Worm (Caenorhabditis elegans) whole organism, L4 larva: Measurements from ENCODE around the gene ugt-64.

Experiments used
- D1046.2 ChIP-seq: fragments of 200-800 bp; sonication (Bioruptor generic); IDR thresholded peaks from 2 replicates; pipeline ENCODE4 v1.3.6; 2022; ENCODE audit warnings: missing genetic modification characterization, missing compliant biosample characterization
- R02D3.7 ChIP-seq: fragments of 150-350 bp; sonication (generic microtip); optimal IDR thresholded peaks from 3 replicates; lab custom pipeline; 2014; ENCODE audit warnings: missing biosample characterization, missing genetic modification characterization
- T20F7.1 ChIP-seq: fragments of 200-800 bp; sonication (Bioruptor generic); optimal IDR thresholded peaks from 2 replicates; lab custom pipeline; 2018; ENCODE audit warnings: mild to moderate bottlenecking, missing genetic modification characterization, missing compliant biosample characterization
- T26A8.4 ChIP-seq: fragments of 200-800 bp; sonication (Bioruptor generic); IDR thresholded peaks from 2 replicates; pipeline ENCODE4 v1.3.6; 2022; ENCODE audit warnings: missing genetic modification characterization, missing compliant biosample characterization
- Y105C5A.15 ChIP-seq: fragments of 200-800 bp; sonication (Bioruptor generic); IDR thresholded peaks from 2 replicates; pipeline ENCODE4 v1.3.6; 2022; ENCODE audit warnings: missing genetic modification characterization, missing compliant biosample characterization
- ZK337.2 ChIP-seq: fragments of 200-800 bp; sonication (Bioruptor generic); IDR thresholded peaks from 2 replicates; pipeline ENCODE4 v1.3.6; 2022; ENCODE audit warnings: missing genetic modification reagents, missing genetic modification characterization, missing compliant biosample characterization
- aha-1 ChIP-seq: fragments of 150-350 bp; peaks from one replicate; lab custom pipeline; 2014; ENCODE audit warnings: missing biosample characterization, missing genetic modification characterization
- ama-1 ChIP-seq: fragments of 150-350 bp; optimal IDR thresholded peaks from 2 replicates; lab custom pipeline; 2014; ENCODE audit warnings: inconsistent platforms, mixed read lengths
- ceh-32 ChIP-seq: sonication (generic microtip); optimal IDR thresholded peaks from 2 replicates; lab custom pipeline; 2016; ENCODE audit warnings: mild to moderate bottlenecking, missing genetic modification characterization, missing compliant biosample characterization; ENCODE audit not compliant: poor library complexity
- ceh-44 ChIP-seq: fragments of 200-800 bp; sonication (Bioruptor generic); IDR thresholded peaks from 2 replicates; pipeline ENCODE4 v1.3.6; 2022; ENCODE audit warnings: missing genetic modification reagents, missing genetic modification characterization, missing compliant biosample characterization
- ceh-82 ChIP-seq: sonication (generic microtip); optimal IDR thresholded peaks from 2 replicates; lab custom pipeline; 2017; ENCODE audit warnings: missing biosample characterization, missing genetic modification characterization
- ces-1 ChIP-seq: fragments of 150-350 bp; sonication (generic microtip); optimal IDR thresholded peaks from 4 replicates; lab custom pipeline; 2014; ENCODE audit warnings: missing biosample characterization, missing genetic modification reagents, missing genetic modification characterization
- daf-19 ChIP-seq: fragments of 200-800 bp; sonication (Bioruptor generic); conservative IDR thresholded peaks from 2 replicates; pipeline ENCODE4 v1.3.6; 2022; ENCODE audit warnings: missing genetic modification characterization, missing compliant biosample characterization
- dmd-6 ChIP-seq: fragments of 200-800 bp; sonication (Bioruptor generic); IDR thresholded peaks from 2 replicates; pipeline ENCODE4 v1.3.6; 2022; ENCODE audit warnings: missing genetic modification reagents, missing genetic modification characterization, missing compliant biosample characterization
- dmd-8 ChIP-seq: fragments of 200-800 bp; sonication (Bioruptor generic); IDR thresholded peaks from 2 replicates; pipeline ENCODE4 v1.3.6; 2022; ENCODE audit warnings: missing genetic modification characterization, missing compliant biosample characterization
- dmd-9 ChIP-seq: fragments of 200-800 bp; sonication (Bioruptor generic); IDR thresholded peaks from 2 replicates; pipeline ENCODE4 v1.3.6; 2022; ENCODE audit warnings: missing genetic modification reagents, missing genetic modification characterization, missing compliant biosample characterization
- duxl-1 ChIP-seq: sonication (generic microtip); optimal IDR thresholded peaks from 2 replicates; lab custom pipeline; 2016; ENCODE audit warnings: mild to moderate bottlenecking, missing genetic modification characterization, moderate library complexity, missing compliant biosample characterization; ENCODE audit not compliant: poor library complexity
- egl-43 ChIP-seq: fragments of 200-800 bp; sonication (Bioruptor generic); IDR thresholded peaks from 2 replicates; pipeline ENCODE4 v1.3.6; 2022; ENCODE audit warnings: missing genetic modification reagents, missing genetic modification characterization, missing compliant biosample characterization
- fos-1 ChIP-seq: fragments of 150-350 bp; optimal IDR thresholded peaks from 2 replicates; lab custom pipeline; 2014; ENCODE audit warnings: missing biosample characterization, missing genetic modification characterization
- gei-8 ChIP-seq: fragments of 200-800 bp; sonication (Bioruptor generic); optimal IDR thresholded peaks from 2 replicates; lab custom pipeline; 2018; ENCODE audit warnings: mild to moderate bottlenecking, missing genetic modification characterization, missing compliant biosample characterization
- hlh-11 ChIP-seq: fragments of 200-800 bp; sonication (Bioruptor generic); optimal IDR thresholded peaks from 2 replicates; lab custom pipeline; 2018; ENCODE audit warnings: mild to moderate bottlenecking, missing genetic modification characterization, missing compliant biosample characterization
- hmg-1.1 ChIP-seq: fragments of 200-800 bp; sonication (Bioruptor generic); IDR thresholded peaks from 2 replicates; pipeline ENCODE4 v1.3.6; 2022; ENCODE audit warnings: missing genetic modification reagents, missing genetic modification characterization, missing compliant biosample characterization
- lin-13 ChIP-seq: fragments of 150-350 bp; optimal IDR thresholded peaks from 2 replicates; lab custom pipeline; 2014; ENCODE audit warnings: missing biosample characterization, missing genetic modification reagents, missing genetic modification characterization
- lin-15B ChIP-seq: fragments of 150-350 bp; sonication (generic microtip); optimal IDR thresholded peaks from 3 replicates; lab custom pipeline; 2014; ENCODE audit warnings: missing biosample characterization, missing genetic modification characterization
- lin-29 ChIP-seq: fragments of 200-800 bp; sonication (Bioruptor generic); IDR thresholded peaks from 2 replicates; pipeline ENCODE4 v1.3.6; 2022; ENCODE audit warnings: missing genetic modification reagents, missing genetic modification characterization, missing compliant biosample characterization
- lin-38 ChIP-seq: fragments of 200-800 bp; sonication (Bioruptor generic); IDR thresholded peaks from 2 replicates; pipeline ENCODE4 v1.3.6; 2022; ENCODE audit warnings: missing genetic modification reagents, missing genetic modification characterization, missing compliant biosample characterization
- lsy-2 ChIP-seq, 2 experiments: fragments of 150-350 bp in 1 of 2; sonication (generic microtip) in 1 of 2; optimal IDR thresholded peaks; 2 replicates each; lab custom pipeline; 2014 to 2017; ENCODE audit warnings: missing biosample characterization in 2 of 2, missing genetic modification characterization in 2 of 2
- mdl-1 ChIP-seq, 2 experiments: fragments of 150-350 bp in 1 of 2; sonication (generic microtip) in 1 of 2; optimal IDR thresholded peaks; 2 replicates each; lab custom pipeline; 2014 to 2017; ENCODE audit warnings: missing biosample characterization in 2 of 2, missing genetic modification characterization in 2 of 2
- mxl-3 ChIP-seq: fragments of 200-800 bp; sonication (Bioruptor generic); optimal IDR thresholded peaks from 2 replicates; lab custom pipeline; 2018; ENCODE audit warnings: mild to moderate bottlenecking, missing genetic modification characterization, missing compliant biosample characterization
- nhr-25 ChIP-seq: sonication (generic microtip); optimal IDR thresholded peaks from 2 replicates; lab custom pipeline; 2017; ENCODE audit warnings: missing genetic modification characterization, mild to moderate bottlenecking, missing compliant biosample characterization, antibody characterized with exemption, moderate library complexity, borderline replicate concordance; ENCODE audit not compliant: insufficient read depth
- nhr-42 ChIP-seq: fragments of 200-800 bp; sonication (Bioruptor generic); IDR thresholded peaks from 2 replicates; pipeline ENCODE4 v1.3.6; 2022; ENCODE audit warnings: missing genetic modification characterization, missing compliant biosample characterization
- nhr-6 ChIP-seq: fragments of 150-350 bp; optimal IDR thresholded peaks from 2 replicates; lab custom pipeline; 2014; ENCODE audit warnings: missing biosample characterization, missing genetic modification characterization
- nhr-76 ChIP-seq: fragments of 150-350 bp; optimal IDR thresholded peaks from 2 replicates; lab custom pipeline; 2014; ENCODE audit warnings: missing biosample characterization, missing genetic modification characterization
- php-3 ChIP-seq: fragments of 200-800 bp; sonication (Bioruptor generic); IDR thresholded peaks from 2 replicates; pipeline ENCODE4 v1.3.6; 2022; ENCODE audit warnings: missing genetic modification reagents, missing genetic modification characterization, missing compliant biosample characterization
- saeg-2 ChIP-seq: fragments of 200-800 bp; sonication (Bioruptor generic); IDR thresholded peaks from 2 replicates; pipeline ENCODE4 v1.3.6; 2022; ENCODE audit warnings: missing genetic modification reagents, missing genetic modification characterization, missing compliant biosample characterization
- set-16 ChIP-seq: fragments of 200-800 bp; sonication (Bioruptor generic); IDR thresholded peaks from 2 replicates; pipeline ENCODE4 v1.3.6; 2022; ENCODE audit warnings: missing genetic modification reagents, missing genetic modification characterization, missing compliant biosample characterization
- skn-1 ChIP-seq: fragments of 150-350 bp; optimal IDR thresholded peaks from 2 replicates; lab custom pipeline; 2014; ENCODE audit warnings: missing biosample characterization, missing genetic modification characterization
- snpc-1.2 ChIP-seq: fragments of 200-800 bp; sonication (Bioruptor generic); IDR thresholded peaks from 2 replicates; pipeline ENCODE4 v1.3.6; 2022; ENCODE audit warnings: missing genetic modification reagents, missing genetic modification characterization, missing compliant biosample characterization
- unc-62 ChIP-seq, 3 experiments: fragments of 150-350 bp in 1 of 3; sonication (generic microtip); optimal IDR thresholded peaks in 2 of 3; peaks in 1 of 3; 1 replicate in 1 of 3; 2 replicates in 2 of 3; lab custom pipeline; 2014 to 2017; ENCODE audit warnings: missing biosample characterization in 3 of 3, missing genetic modification characterization in 3 of 3, missing genetic modification reagents in 3 of 3, missing genotype in 1 of 3
- zag-1 ChIP-seq: fragments of 150-350 bp; optimal IDR thresholded peaks from 2 replicates; lab custom pipeline; 2014; ENCODE audit warnings: missing biosample characterization, missing genetic modification characterization
- zfp-2 ChIP-seq: sonication (generic microtip); optimal IDR thresholded peaks from 2 replicates; lab custom pipeline; 2016; ENCODE audit warnings: mild to moderate bottlenecking, missing genetic modification characterization, missing compliant biosample characterization
- zip-11 ChIP-seq: fragments of 200-800 bp; sonication (Bioruptor generic); IDR thresholded peaks from 2 replicates; pipeline ENCODE4 v1.3.6; 2022; ENCODE audit warnings: missing genetic modification characterization, missing compliant biosample characterization
- zip-2 ChIP-seq: fragments of 150-350 bp; optimal IDR thresholded peaks from 2 replicates; lab custom pipeline; 2014; ENCODE audit warnings: missing biosample characterization, missing genetic modification characterization

Gene ugt-64

DNA sequence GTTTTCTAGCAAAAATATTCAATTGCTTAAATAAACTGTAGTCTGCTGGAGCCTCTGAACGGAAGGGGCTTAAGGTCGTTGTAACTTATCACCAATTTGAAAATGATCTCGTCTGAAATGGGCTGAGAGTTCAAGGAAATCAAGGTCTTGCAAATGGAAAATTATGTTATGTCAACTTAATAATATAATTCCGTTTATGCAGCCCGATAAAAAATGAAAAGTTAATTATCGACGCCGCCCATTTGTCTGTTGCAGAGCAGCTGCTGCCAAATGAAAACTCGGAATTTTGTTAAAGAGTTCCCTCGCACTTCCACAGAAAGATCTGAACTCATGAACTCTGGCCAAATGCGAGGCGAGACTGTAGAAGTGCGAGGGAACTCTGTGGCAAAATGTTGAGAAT, 35.0 kb upstream of the ugt-64 start, which contains the start of gene srbc-67:
srbc-67 (minus strand) TSS at position 101 of the 400 bp plus-strand sequence.
- TF ChIP-seq gei-8 = no peak
- TF ChIP-seq lin-13 (GFP tag; lab: Kevin White, UChicago) = no peak
- no peak for TF ChIP-seq saeg-2 (GFP tag; lab: Robert Waterston, UW)
- no peak for TF ChIP-seq T26A8.4 (GFP tag; lab: Robert Waterston, UW)
- TF ChIP-seq snpc-1.2 = no peak
- no peak for TF ChIP-seq fos-1 (tag; lab: Kevin White, UChicago)
- peak; percentile 29 for TF ChIP-seq aha-1
- TF ChIP-seq ces-1 (GFP tag; lab: Kevin White, UChicago) = no peak
- no peak for TF ChIP-seq hmg-1.1

- no peak for TF ChIP-seq zfp-2 (tag; lab: Kevin White, UChicago)
- no peak for TF ChIP-seq mxl-3 (GFP tag; lab: Kevin White, UChicago)
- no peak for TF ChIP-seq dmd-9
- no peak for TF ChIP-seq daf-19
- TF ChIP-seq lin-29 (GFP tag; lab: Robert Waterston, UW) = no peak
- TF ChIP-seq fos-1 (tag; lab: Kevin White, UChicago) = no peak
- no peak for TF ChIP-seq nhr-25 (tag; lab: Kevin White, UChicago)
- no peak for TF ChIP-seq D1046.2 (GFP tag; lab: Robert Waterston, UW)
- TF ChIP-seq ceh-82 = no peak
- TF ChIP-seq mdl-1 (tag; optimal IDR thresholded peaks at IDR 0.05; lab: Kevin White, UChicago) = no peak
- TF ChIP-seq lin-15B = no peak
These were observed 32.2 kb upstream of the ugt-64 start, which contains the start of gene nhr-93 for ce11 chrV:3538307-3538706. TSS of gene nhr-93 (minus strand) at chrV:3538407.

ce11 chrV:3535260-3535659, 29.1 kb upstream of the ugt-64 start, which contains the start of gene nhr-221:
TSS of gene nhr-221 (minus strand) at chrV:3535360.
- no peak for TF ChIP-seq dmd-6
- TF ChIP-seq duxl-1 (tag; lab: Kevin White, UChicago) = no peak
- no peak for TF ChIP-seq egl-43 (GFP tag; lab: Robert Waterston, UW)
- no peak for TF ChIP-seq aha-1
- TF ChIP-seq R02D3.7 = no peak
- TF ChIP-seq php-3 (GFP tag; lab: Robert Waterston, UW) = no peak
- no peak for TF ChIP-seq ama-1 (lab: Kevin White, UChicago)
- TF ChIP-seq hmg-1.1 = no peak
- TF ChIP-seq zag-1 = no peak
- no peak for TF ChIP-seq dmd-8 (GFP tag; lab: Robert Waterston, UW)
- no peak for TF ChIP-seq dmd-9
- TF ChIP-seq set-16 (GFP tag; lab: Robert Waterston, UW) = no peak
- no peak for TF ChIP-seq nhr-42
- TF ChIP-seq ZK337.2 (GFP tag; lab: Robert Waterston, UW) = no peak
- no peak for TF ChIP-seq zip-2 (tag; lab: Kevin White, UChicago)
- no peak for TF ChIP-seq skn-1

DNA sequence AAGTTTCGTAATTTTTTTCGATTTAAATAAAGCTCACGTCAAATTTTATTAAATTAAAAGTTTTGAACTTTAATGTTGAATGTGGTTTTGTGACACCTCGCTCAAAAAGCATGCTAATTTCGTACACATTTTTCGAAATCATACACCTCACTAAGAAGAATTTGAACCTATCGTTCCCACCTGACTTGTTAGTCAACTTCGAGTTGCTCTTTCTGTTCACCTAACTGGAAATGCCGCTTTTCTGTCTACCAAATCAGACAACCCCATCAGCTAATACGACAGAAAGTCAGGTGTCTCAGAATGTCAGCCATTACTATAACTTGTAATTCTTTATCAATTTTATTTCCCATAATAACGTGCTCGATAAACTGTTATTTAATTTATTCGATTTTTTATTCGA, 24.3 kb upstream of the ugt-64 start, which contains the start of gene srbc-66:
srbc-66 (plus strand) TSS at position 301 of the 400 bp plus-strand sequence.
- TF ChIP-seq aha-1 (no peak), hlh-11 (tag; lab: Kevin White, UChicago) (no peak), nhr-6 (tag; lab: Kevin White, UChicago) (no peak), ceh-44 (GFP tag; lab: Robert Waterston, UW) (no peak), T20F7.1 (GFP tag; lab: Kevin White, UChicago) (no peak), unc-62 (GFP tag; optimal IDR thresholded peaks at IDR 0.05 in 1 of 2; lab: Kevin White, UChicago) (no peak), unc-62 (tag; optimal IDR thresholded peaks at IDR 0.05; lab: Kevin White, UChicago) (no peak), ZK337.2 (GFP tag; lab: Robert Waterston, UW) (no peak), lsy-2 (tag; optimal IDR thresholded peaks at IDR 0.05; lab: Kevin White, UChicago) (no peak), ceh-32 (tag; lab: Kevin White, UChicago) (no peak), lin-38 (GFP tag; lab: Robert Waterston, UW) (no peak), Y105C5A.15 (no peak), ces-1 (GFP tag; lab: Kevin White, UChicago) (no peak), nhr-76 (tag; lab: Kevin White, UChicago) (no peak), zip-2 (tag; lab: Kevin White, UChicago) (no peak), lin-15B (no peak), zip-11 (GFP tag; lab: Robert Waterston, UW) (no peak), egl-43 (GFP tag; lab: Robert Waterston, UW) (no peak)
